Fruit fly (Drosophila melanogaster) Kc167 (cell line): ENCODE data around the gene CG7080.

Source experiments
- Myc ChIP-seq: fragments of >200 bp; optimal IDR thresholded peaks from 2 replicates; lab custom pipeline; 2017; ENCODE audit warnings: missing external identifiers
- Sin3A ChIP-seq: fragments of >200 bp; optimal IDR thresholded peaks from 2 replicates; lab custom pipeline; 2018; ENCODE audit warnings: missing external identifiers
- h ChIP-seq: fragments of >200 bp; optimal IDR thresholded peaks from 3 replicates; lab custom pipeline; 2018; ENCODE audit warnings: missing external identifiers
- insv ChIP-seq: fragments of >200 bp; optimal IDR thresholded peaks from 3 replicates; lab custom pipeline; 2018; ENCODE audit warnings: missing external identifiers
- psq ChIP-seq: fragments of >200 bp; optimal IDR thresholded peaks from 2 replicates; lab custom pipeline; 2017; ENCODE audit warnings: missing external identifiers
- ttk ChIP-seq: sonication (Bioruptor generic); optimal IDR thresholded peaks from 2 replicates; lab custom pipeline; 2017; ENCODE audit warnings: missing external identifiers

Gene CG7080

DNA sequence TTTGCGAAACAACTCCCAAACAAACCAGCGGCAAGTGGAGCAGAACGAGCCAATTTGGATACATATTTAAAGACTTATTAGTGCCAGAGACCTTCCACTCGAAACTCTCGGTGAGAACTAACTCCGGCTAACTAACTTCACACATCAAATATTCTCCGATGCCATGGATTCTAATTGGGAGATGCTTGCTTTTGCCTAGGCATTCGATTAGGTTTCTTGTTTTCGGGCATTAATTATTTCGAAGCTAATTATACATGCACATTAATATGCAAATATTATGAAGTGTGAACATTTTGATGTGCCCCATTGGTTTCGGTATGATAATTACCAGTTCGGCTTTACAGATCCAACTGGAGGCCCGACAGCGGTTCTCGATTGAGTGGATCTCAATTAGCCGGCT is 13.1 kb downstream of the CG7080 start, which contains the start of gene CG5386:
Gene CG5386 (minus strand): TSS at position 101 of the 400 bp plus-strand sequence.
- TF ChIP-seq Myc (lab: Kevin White, UChicago), result no peak

- no peak for TF ChIP-seq insv (lab: Kevin White, UChicago)
- no peak for TF ChIP-seq ttk (lab: Kevin White, UChicago)
- TF ChIP-seq Myc (lab: Kevin White, UChicago), result no peak
- TF ChIP-seq Sin3A, result no peak
- no peak for TF ChIP-seq h (lab: Kevin White, UChicago)
- no peak for TF ChIP-seq psq (lab: Kevin White, UChicago)
These were observed 13.6 kb downstream of the CG7080 start for dm6 chr3R:22342708-22343107.

- no peak for TF ChIP-seq Sin3A
- TF ChIP-seq insv (lab: Kevin White, UChicago), result no peak
- no peak for TF ChIP-seq h (lab: Kevin White, UChicago)
- no peak for TF ChIP-seq psq (lab: Kevin White, UChicago)
- no peak for TF ChIP-seq ttk (lab: Kevin White, UChicago)
- no peak for TF ChIP-seq Myc (lab: Kevin White, UChicago)
These were observed 22.3 kb downstream of the CG7080 start, which contains the start of gene rdhB for dm6 chr3R:22351396-22351795. Gene rdhB, plus strand, starts transcription at chr3R:22351696.

DNA sequence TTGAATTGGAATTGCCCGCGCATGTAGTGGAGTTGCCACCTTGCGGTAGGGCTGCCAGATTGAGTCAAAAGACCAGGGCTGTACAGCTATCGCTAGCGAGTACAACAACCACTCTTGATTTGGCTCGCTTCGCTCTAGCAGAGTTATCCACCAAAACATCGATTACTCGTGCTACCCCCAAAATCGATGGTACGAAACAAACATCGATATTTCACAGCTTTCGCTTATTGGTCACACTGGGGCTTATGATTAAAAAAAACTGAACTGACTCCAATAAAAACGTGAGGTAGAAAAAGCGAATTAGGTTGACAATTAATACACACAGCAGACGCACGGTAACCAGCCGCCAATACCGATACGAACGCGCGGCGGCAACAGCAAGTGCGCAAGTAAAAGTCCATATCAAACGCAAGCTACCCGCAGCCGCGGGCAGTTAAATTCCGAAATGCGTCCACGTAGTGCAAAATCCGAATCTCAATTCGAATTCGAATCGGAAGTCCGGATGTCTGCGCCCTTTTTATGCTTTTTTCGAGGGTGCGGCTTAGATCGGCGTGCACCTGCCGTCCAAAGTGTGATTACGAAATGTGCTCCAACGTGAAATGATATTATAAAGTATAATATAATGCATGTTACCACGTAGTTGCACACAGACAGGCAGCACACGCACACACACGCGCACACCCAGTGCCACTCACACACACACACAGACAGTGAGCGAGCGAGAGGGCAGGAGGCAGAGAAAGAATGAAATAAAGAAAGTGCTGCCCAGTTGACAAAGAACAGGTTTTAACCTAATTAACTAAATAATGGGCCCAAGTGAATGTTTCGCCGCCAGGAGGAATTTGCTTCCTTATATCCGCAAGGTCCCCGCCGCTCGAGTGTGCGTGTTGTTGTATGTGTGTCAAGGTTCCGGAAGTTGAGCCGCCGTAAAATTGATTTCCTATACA is 27.6 kb downstream of the CG7080 start, which contains the start of gene Sar1:
Gene Sar1 (plus strand): TSS at position 222 of the 947 bp plus-strand sequence.
- no peak for TF ChIP-seq insv (lab: Kevin White, UChicago)
- no peak for TF ChIP-seq psq (lab: Kevin White, UChicago)
- TF ChIP-seq Myc (lab: Kevin White, UChicago), result no peak
- no peak for TF ChIP-seq Sin3A
- TF ChIP-seq ttk (lab: Kevin White, UChicago), result no peak
- TF ChIP-seq h (lab: Kevin White, UChicago), result no peak

- no peak for TF ChIP-seq ttk (lab: Kevin White, UChicago)
- no peak for TF ChIP-seq Sin3A
- TF ChIP-seq Myc (lab: Kevin White, UChicago), result no peak
- no peak for TF ChIP-seq insv (lab: Kevin White, UChicago)
- no peak for TF ChIP-seq h (lab: Kevin White, UChicago)
- TF ChIP-seq psq (lab: Kevin White, UChicago), result no peak
These were observed 28.8 kb downstream of the CG7080 start for dm6 chr3R:22357942-22358341.

DNA sequence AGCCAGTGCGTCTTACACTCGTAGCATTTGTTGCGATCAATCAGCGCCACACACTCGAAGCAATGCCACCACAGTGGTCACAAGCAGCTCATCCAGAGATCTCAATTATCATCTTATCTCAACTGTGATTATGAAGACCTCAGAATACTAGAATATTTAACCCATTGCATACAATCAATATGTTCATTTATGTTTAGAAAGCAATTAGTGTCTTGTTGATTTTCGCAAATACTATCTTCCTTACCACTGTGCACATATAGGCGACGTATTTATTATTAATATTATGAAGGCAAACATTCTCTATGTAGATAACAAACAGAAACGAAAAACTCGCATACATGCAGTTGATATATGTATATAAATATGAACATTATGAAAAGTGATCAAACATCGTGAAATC is 29.7 kb downstream of the CG7080 start:
- TF ChIP-seq h (lab: Kevin White, UChicago), result no peak
- TF ChIP-seq insv (lab: Kevin White, UChicago), result no peak
- no peak for TF ChIP-seq Myc (lab: Kevin White, UChicago)
- no peak for TF ChIP-seq Sin3A
- no peak for TF ChIP-seq ttk (lab: Kevin White, UChicago)
- no peak for TF ChIP-seq psq (lab: Kevin White, UChicago)

DNA sequence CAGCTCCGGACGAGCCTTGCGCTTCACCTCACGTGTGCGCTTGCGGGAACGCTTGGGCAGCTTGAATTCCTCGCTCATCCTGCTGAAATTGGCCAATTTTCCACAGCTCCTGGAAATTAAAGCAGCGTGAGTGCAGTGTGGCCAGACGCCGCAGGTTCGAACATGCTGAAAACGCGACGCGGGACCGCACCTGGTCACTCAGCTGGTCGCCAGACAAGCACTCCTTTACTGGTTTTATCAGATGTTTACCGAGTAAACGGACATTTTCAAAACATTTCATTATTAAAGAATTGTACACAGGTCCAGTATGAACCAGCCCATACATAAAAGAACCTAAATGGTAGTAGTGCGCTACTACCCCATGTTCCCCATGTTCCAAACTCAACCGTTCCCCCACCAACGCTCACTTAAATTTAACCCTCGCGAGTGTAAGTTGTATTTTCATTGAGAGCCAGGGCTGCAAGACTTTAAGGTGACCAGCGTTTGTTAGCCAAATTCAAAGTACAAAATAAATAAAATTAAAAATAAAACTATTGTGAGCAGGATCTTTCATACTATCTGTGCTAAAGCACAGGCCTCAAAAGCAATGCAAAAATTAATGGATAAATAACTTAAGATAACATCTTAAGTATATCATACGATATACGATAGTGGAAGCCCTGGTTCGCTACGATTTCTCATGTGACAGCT is 33.3 kb downstream of the CG7080 start, which contains the start of the genes JMJD6, CG7071 and Muted:
Gene JMJD6 (minus strand): TSS at position 154 of the 690 bp plus-strand sequence.
Gene CG7071 (plus strand): TSS at position 403 of the 690 bp plus-strand sequence.
Gene Muted (plus strand): TSS at position 403 of the 690 bp plus-strand sequence.
- TF ChIP-seq insv (lab: Kevin White, UChicago) (no peak), ttk (lab: Kevin White, UChicago) (no peak), psq (lab: Kevin White, UChicago) (no peak), h (lab: Kevin White, UChicago) (no peak), Myc (lab: Kevin White, UChicago) (no peak), Sin3A (no peak)

DNA sequence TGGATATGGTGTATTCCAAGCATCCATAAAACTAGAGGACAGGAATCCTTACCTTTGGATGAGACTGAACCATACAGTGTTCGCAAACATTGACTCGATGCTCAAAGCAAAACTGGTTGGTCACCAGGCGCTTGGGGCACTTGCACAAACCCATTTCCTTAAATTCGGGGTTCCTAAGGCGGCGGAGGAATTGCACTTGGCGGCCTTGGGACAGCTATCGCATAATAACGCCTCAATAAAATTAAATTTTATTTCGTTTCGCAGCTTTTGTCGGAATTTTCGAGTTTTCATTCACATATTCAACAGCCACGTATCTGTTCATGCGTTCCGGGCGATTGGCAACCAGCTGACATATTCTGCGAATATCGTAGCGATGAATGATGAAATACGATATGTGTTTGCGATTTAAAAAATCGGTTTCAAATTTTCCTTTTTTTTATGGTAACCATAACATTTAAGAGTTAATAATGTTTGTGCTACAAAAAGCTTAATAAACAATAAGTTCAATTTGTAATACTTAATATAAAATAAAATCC is 36.6 kb downstream of the CG7080 start, which contains the start of gene CG5382:
Gene CG5382 (minus strand): TSS at position 324 of the 536 bp plus-strand sequence.
- TF ChIP-seq psq (lab: Kevin White, UChicago), result no peak
- no peak for TF ChIP-seq insv (lab: Kevin White, UChicago)
- no peak for TF ChIP-seq Myc (lab: Kevin White, UChicago)
- no peak for TF ChIP-seq ttk (lab: Kevin White, UChicago)
- TF ChIP-seq h (lab: Kevin White, UChicago), result no peak
- no peak for TF ChIP-seq Sin3A

dm6 chr3R:22367126-22368076 is 38.3 kb downstream of the CG7080 start, which contains the start of the genes Polr3F and PyK:
Gene Polr3F, minus strand, starts transcription at chr3R:22367373.
Gene PyK, plus strand, starts transcription at chr3R:22367536.
- no peak for TF ChIP-seq Myc (lab: Kevin White, UChicago)
- TF ChIP-seq Sin3A, result no peak
- TF ChIP-seq insv (lab: Kevin White, UChicago), result no peak
- TF ChIP-seq h (lab: Kevin White, UChicago), result no peak
- no peak for TF ChIP-seq psq (lab: Kevin White, UChicago)
- no peak for TF ChIP-seq ttk (lab: Kevin White, UChicago)
